Worm (Caenorhabditis elegans) whole organism, L1 larva: ENCODE results near the gene C47D12.5.
A peak's percentile ranks its signal among the peaks of the same experiment; 100 is the strongest.

Experiments
- C34B4.2 ChIP-seq: sonication (generic microtip); optimal IDR thresholded peaks from 2 replicates; lab custom pipeline; 2017; ENCODE audit warnings: mild to moderate bottlenecking, missing genetic modification characterization, missing compliant biosample characterization
- alr-1 ChIP-seq: fragments of 200-800 bp; sonication (Bioruptor generic); optimal IDR thresholded peaks from 2 replicates; lab custom pipeline; 2018; ENCODE audit warnings: borderline replicate concordance, mild to moderate bottlenecking, missing genetic modification characterization, missing compliant biosample characterization
- ceh-63 ChIP-seq: fragments of 200-800 bp; sonication (Bioruptor generic); optimal IDR thresholded peaks from 2 replicates; lab custom pipeline; 2018; ENCODE audit warnings: mild to moderate bottlenecking, missing genetic modification characterization, missing compliant biosample characterization
- ceh-8 ChIP-seq: fragments of 200-800 bp; sonication (Bioruptor generic); optimal IDR thresholded peaks from 2 replicates; lab custom pipeline; 2018; ENCODE audit warnings: mild to moderate bottlenecking, missing genetic modification characterization, moderate library complexity, missing compliant biosample characterization
- ceh-82 ChIP-seq, 3 experiments: fragments of 150-350 bp in 1 of 3; sonication (generic microtip) in 2 of 3; optimal IDR thresholded peaks; 2 replicates each; lab custom pipeline; 2014 to 2017; ENCODE audit warnings: missing biosample characterization in 3 of 3, missing genetic modification characterization in 3 of 3
- ceh-88 ChIP-seq: fragments of 200-800 bp; sonication (Bioruptor generic); IDR thresholded peaks from 2 replicates; pipeline ENCODE4 v1.3.6; 2022; ENCODE audit warnings: missing genetic modification characterization, missing compliant biosample characterization
- ces-1 ChIP-seq: fragments of 150-350 bp; optimal IDR thresholded peaks from 2 replicates; lab custom pipeline; 2014; ENCODE audit warnings: missing biosample characterization, missing genetic modification reagents, missing genetic modification characterization
- dpl-1 ChIP-seq, 3 experiments: fragments of 150-350 bp in 2 of 3; sonication (generic microtip) in 1 of 3; optimal IDR thresholded peaks; 2 replicates each; lab custom pipeline; 2014 to 2017; ENCODE audit warnings: missing biosample characterization in 3 of 3, missing genetic modification characterization in 3 of 3, missing genetic modification reagents in 3 of 3
- dsc-1 ChIP-seq: sonication (generic microtip); optimal IDR thresholded peaks from 2 replicates; lab custom pipeline; 2016; ENCODE audit warnings: mild to moderate bottlenecking, missing genetic modification characterization, missing compliant biosample characterization
- egl-27 ChIP-seq, 2 experiments: fragments of 150-350 bp in 1 of 2; sonication (generic microtip); optimal IDR thresholded peaks; 3 replicates each; lab custom pipeline; 2017 to 2018; ENCODE audit warnings: missing biosample characterization in 2 of 2, missing genetic modification characterization in 2 of 2, missing genetic modification reagents in 2 of 2
- elt-2 ChIP-seq: sonication (generic microtip); optimal IDR thresholded peaks from 2 replicates; lab custom pipeline; 2016; ENCODE audit warnings: missing genetic modification characterization, mild to moderate bottlenecking, inconsistent platforms, missing compliant biosample characterization, missing genetic modification reagents
- elt-3 ChIP-seq, 6 experiments: fragments of 150-350 bp in 1 of 6; sonication (generic microtip); optimal IDR thresholded peaks; 2 replicates each; lab custom pipeline; 2017 to 2018; ENCODE audit warnings: missing biosample characterization in 6 of 6, missing genetic modification characterization in 6 of 6, inconsistent platforms in 1 of 6
- ets-5 ChIP-seq: fragments of 200-800 bp; sonication (Bioruptor generic); IDR thresholded peaks from 2 replicates; pipeline ENCODE4 v1.3.6; 2022; ENCODE audit warnings: missing genetic modification characterization, missing compliant biosample characterization
- fkh-10 ChIP-seq: sonication (generic microtip); optimal IDR thresholded peaks from 2 replicates; lab custom pipeline; 2017; ENCODE audit warnings: missing biosample characterization, missing genetic modification reagents, missing genetic modification characterization
- fkh-8 ChIP-seq: sonication (generic microtip); optimal IDR thresholded peaks from 2 replicates; lab custom pipeline; 2016; ENCODE audit warnings: mild to moderate bottlenecking, missing genetic modification characterization, missing compliant biosample characterization
- fos-1 ChIP-seq: fragments of 150-350 bp; optimal IDR thresholded peaks from 2 replicates; lab custom pipeline; 2014; ENCODE audit warnings: missing biosample characterization, missing genetic modification characterization
- grh-1 ChIP-seq: fragments of 200-800 bp; sonication (Bioruptor generic); IDR thresholded peaks from 2 replicates; pipeline ENCODE4 v1.3.6; 2022; ENCODE audit warnings: missing genetic modification reagents, missing genetic modification characterization, missing compliant biosample characterization
- hlh-17 ChIP-seq: fragments of 200-800 bp; sonication (Bioruptor generic); optimal IDR thresholded peaks from 2 replicates; lab custom pipeline; 2018; ENCODE audit warnings: missing genetic modification characterization, mild to moderate bottlenecking, missing compliant biosample characterization, moderate library complexity, borderline replicate concordance
- irx-1 ChIP-seq: sonication (generic microtip); optimal IDR thresholded peaks from 2 replicates; lab custom pipeline; 2016; ENCODE audit warnings: missing genetic modification characterization, missing compliant biosample characterization
- jun-1 ChIP-seq: fragments of 150-350 bp; optimal IDR thresholded peaks from 2 replicates; lab custom pipeline; 2014; ENCODE audit warnings: missing biosample characterization, missing genetic modification reagents, missing genetic modification characterization
- lin-13 ChIP-seq: fragments of 150-350 bp; optimal IDR thresholded peaks from 2 replicates; lab custom pipeline; 2014; ENCODE audit warnings: missing biosample characterization, missing genetic modification reagents, missing genetic modification characterization
- lin-15B ChIP-seq: fragments of 150-350 bp; sonication (generic microtip); optimal IDR thresholded peaks from 3 replicates; lab custom pipeline; 2014; ENCODE audit warnings: missing biosample characterization, missing genetic modification characterization
- lir-3 ChIP-seq: sonication (generic microtip); optimal IDR thresholded peaks from 2 replicates; lab custom pipeline; 2016; ENCODE audit warnings: mild to moderate bottlenecking, missing genetic modification characterization, moderate library complexity, missing compliant biosample characterization; ENCODE audit not compliant: poor library complexity
- lsy-2 ChIP-seq, 2 experiments: fragments of 150-350 bp; optimal IDR thresholded peaks; 2 replicates each; lab custom pipeline; 2014; ENCODE audit warnings: missing biosample characterization in 2 of 2, missing genetic modification characterization in 2 of 2
- mep-1 ChIP-seq: fragments of 150-350 bp; optimal IDR thresholded peaks from 2 replicates; lab custom pipeline; 2014; ENCODE audit warnings: missing biosample characterization, missing genetic modification characterization
- nhr-12 ChIP-seq: sonication (generic microtip); optimal IDR thresholded peaks from 2 replicates; lab custom pipeline; 2017; ENCODE audit warnings: missing biosample characterization, missing genetic modification characterization
- nhr-19 ChIP-seq: fragments of 200-800 bp; sonication (Bioruptor generic); conservative IDR thresholded peaks from 2 replicates; pipeline ENCODE4 v1.3.6; 2022; ENCODE audit warnings: missing genetic modification characterization, missing compliant biosample characterization
- nhr-28 ChIP-seq: fragments of 150-350 bp; optimal IDR thresholded peaks from 2 replicates; lab custom pipeline; 2014; ENCODE audit warnings: missing biosample characterization, missing genetic modification characterization
- nhr-47 ChIP-seq: sonication (generic microtip); optimal IDR thresholded peaks from 2 replicates; lab custom pipeline; 2016; ENCODE audit warnings: mild to moderate bottlenecking, missing genetic modification characterization, moderate library complexity, missing compliant biosample characterization
- nhr-90 ChIP-seq: sonication (generic microtip); optimal IDR thresholded peaks from 2 replicates; lab custom pipeline; 2016; ENCODE audit warnings: mild to moderate bottlenecking, missing genetic modification characterization, missing compliant biosample characterization; ENCODE audit not compliant: poor library complexity
- pag-3 ChIP-seq: sonication (generic microtip); optimal IDR thresholded peaks from 2 replicates; lab custom pipeline; 2017; ENCODE audit warnings: missing genetic modification characterization, mild to moderate bottlenecking, missing compliant biosample characterization, antibody characterized with exemption, borderline replicate concordance; ENCODE audit not compliant: insufficient read depth
- skn-1 ChIP-seq: fragments of 150-350 bp; optimal IDR thresholded peaks from 2 replicates; lab custom pipeline; 2014; ENCODE audit warnings: missing biosample characterization, missing genetic modification characterization
- snpc-4 ChIP-seq: fragments of 150-350 bp; optimal IDR thresholded peaks from 2 replicates; lab custom pipeline; 2014; ENCODE audit warnings: missing biosample characterization, missing genetic modification characterization
- sup-37 ChIP-seq: fragments of 200-800 bp; sonication (Bioruptor generic); optimal IDR thresholded peaks from 2 replicates; lab custom pipeline; 2018; ENCODE audit warnings: mild to moderate bottlenecking, missing genetic modification characterization, missing compliant biosample characterization
- swsn-7 ChIP-seq: sonication (generic microtip); optimal IDR thresholded peaks from 2 replicates; lab custom pipeline; 2016; ENCODE audit warnings: missing genetic modification characterization, missing compliant biosample characterization
- tbx-2 ChIP-seq: sonication (generic microtip); optimal IDR thresholded peaks from 2 replicates; lab custom pipeline; 2016; ENCODE audit warnings: missing genetic modification characterization, missing compliant biosample characterization
- unc-30 ChIP-seq: sonication (generic microtip); optimal IDR thresholded peaks from 2 replicates; lab custom pipeline; 2017; ENCODE audit warnings: missing biosample characterization, missing genetic modification characterization
- vab-15 ChIP-seq: sonication (generic microtip); optimal IDR thresholded peaks from 2 replicates; lab custom pipeline; 2017; ENCODE audit warnings: missing genotype, mild to moderate bottlenecking, missing genetic modification characterization, missing compliant biosample characterization
- zag-1 ChIP-seq: fragments of 150-350 bp; optimal IDR thresholded peaks from 2 replicates; lab custom pipeline; 2014; ENCODE audit warnings: missing biosample characterization, missing genetic modification characterization

Gene C47D12.5

DNA sequence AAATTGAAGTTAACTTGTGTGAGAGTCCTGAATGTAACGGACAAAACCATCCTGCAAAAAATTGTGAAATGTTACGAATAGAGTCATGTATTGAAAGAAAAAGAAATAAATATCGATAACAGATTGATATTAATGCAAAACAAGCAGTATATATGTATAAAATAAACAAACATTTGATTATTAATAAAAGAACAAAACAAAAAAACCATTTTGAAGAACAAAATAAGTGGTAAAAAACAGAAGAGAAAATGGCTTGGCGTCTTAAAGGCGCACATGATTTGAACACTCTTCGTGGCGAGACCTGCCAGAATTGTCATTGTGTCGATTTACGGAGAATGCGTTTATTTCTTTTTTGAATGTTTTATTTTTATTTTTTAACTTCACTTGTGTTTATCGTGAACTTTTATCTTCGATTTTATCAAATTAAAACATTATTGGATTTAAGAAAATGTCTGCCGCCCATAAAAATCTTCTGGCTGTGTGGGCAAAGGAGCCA, 32.4 kb downstream of the C47D12.5 start, which contains the start of the genes rad-23 and rpn-12 (continued):
- no peak for TF ChIP-seq ceh-8 (GFP tag; lab: Kevin White, UChicago)
- peak; percentile 24 for TF ChIP-seq nhr-90 (tag; lab: Kevin White, UChicago)
- peak; percentile 19 for TF ChIP-seq dsc-1 (tag; lab: Kevin White, UChicago)
- no peak for TF ChIP-seq C34B4.2 (tag; lab: Kevin White, UChicago)
- TF ChIP-seq irx-1 (tag; lab: Kevin White, UChicago) = no peak
- TF ChIP-seq lin-13 (GFP tag; lab: Kevin White, UChicago) = no peak
- no peak for TF ChIP-seq vab-15 (tag; lab: Kevin White, UChicago)
- peak; percentile 15 for TF ChIP-seq fos-1 (tag; lab: Kevin White, UChicago)
- no peak for TF ChIP-seq pag-3
- TF ChIP-seq nhr-12 = no peak
- TF ChIP-seq lin-15B (tag; lab: Kevin White, UChicago) = peak; percentile 60
- no peak for TF ChIP-seq nhr-28
- TF ChIP-seq elt-3 (tag; optimal IDR thresholded peaks at IDR 0.05; lab: Kevin White, UChicago) = peak in 2 of 6 experiments; percentile 12 to 47
- TF ChIP-seq lir-3 (tag; lab: Kevin White, UChicago) = no peak
- no peak for TF ChIP-seq alr-1
- TF ChIP-seq ces-1 (GFP tag; lab: Kevin White, UChicago) = no peak
- peak; percentile 48 for TF ChIP-seq nhr-47 (tag; lab: Kevin White, UChicago)
- TF ChIP-seq tbx-2 (tag; lab: Kevin White, UChicago) = peak; percentile 41
- TF ChIP-seq dpl-1 (GFP tag; optimal IDR thresholded peaks at IDR 0.05; lab: Kevin White, UChicago) = peak; percentile 59 to 75 (median 65)
- TF ChIP-seq fkh-8 (tag; lab: Kevin White, UChicago) = peak; percentile 11
- TF ChIP-seq lsy-2 (tag; optimal IDR thresholded peaks at IDR 0.05; lab: Kevin White, UChicago) = peak; percentile 76 to 91
- no peak for TF ChIP-seq egl-27 (tag; optimal IDR thresholded peaks at IDR 0.05; lab: Kevin White, UChicago)
- peak in 2 of 3 experiments; percentile 31 to 53 for TF ChIP-seq ceh-82 (tag; optimal IDR thresholded peaks at IDR 0.05; lab: Kevin White, UChicago)
- TF ChIP-seq fkh-10 (GFP tag; lab: Kevin White, UChicago) = no peak
- no peak for TF ChIP-seq sup-37 (GFP tag; lab: Kevin White, UChicago)
- TF ChIP-seq ceh-88 (GFP tag; lab: Robert Waterston, UW) = no peak
- TF ChIP-seq snpc-4 (tag; lab: Kevin White, UChicago) = no peak
- TF ChIP-seq zag-1 (tag; lab: Kevin White, UChicago) = no peak
- no peak for TF ChIP-seq ceh-63
- TF ChIP-seq ets-5 (GFP tag; lab: Robert Waterston, UW) = no peak
- TF ChIP-seq, all 84 proteins: peak for 31

- no peak for TF ChIP-seq ceh-88 (GFP tag; lab: Robert Waterston, UW)
- no peak for TF ChIP-seq zag-1 (tag; lab: Kevin White, UChicago)
- TF ChIP-seq skn-1 (tag; lab: Kevin White, UChicago) = no peak
- TF ChIP-seq pag-3 = no peak
- TF ChIP-seq alr-1 = no peak
- no peak for TF ChIP-seq elt-2 (tag; lab: Kevin White, UChicago)
- no peak for TF ChIP-seq lin-13 (GFP tag; lab: Kevin White, UChicago)
- no peak for TF ChIP-seq mep-1 (tag; lab: Kevin White, UChicago)
- TF ChIP-seq fos-1 (tag; lab: Kevin White, UChicago) = no peak
- no peak for TF ChIP-seq jun-1 (tag; lab: Kevin White, UChicago)
- TF ChIP-seq unc-30 (tag; lab: Kevin White, UChicago) = no peak
- TF ChIP-seq nhr-19 = no peak
- no peak for TF ChIP-seq hlh-17
- no peak for TF ChIP-seq ceh-63
- TF ChIP-seq nhr-90 (tag; lab: Kevin White, UChicago) = no peak
- TF ChIP-seq grh-1 (GFP tag; lab: Robert Waterston, UW) = no peak
- TF ChIP-seq swsn-7 = no peak
- TF ChIP-seq, all 84 proteins: peak for 0
These were observed 33.0 kb downstream of the C47D12.5 start for ce11 chrII:11652125-11652524.
